Worm (Caenorhabditis elegans) whole organism, L1 larva: ENCODE measurements around the gene C13A2.10.

ENCODE experiments used
- C04F5.9 ChIP-seq: sonication (generic microtip); optimal IDR thresholded peaks from 2 replicates; lab custom pipeline; 2016; ENCODE audit warnings: missing genetic modification characterization, missing compliant biosample characterization
- aly-2 ChIP-seq: fragments of 150-350 bp; optimal IDR thresholded peaks from 2 replicates; lab custom pipeline; 2014; ENCODE audit warnings: missing biosample characterization, missing genetic modification characterization
- blmp-1 ChIP-seq: fragments of 150-350 bp; optimal IDR thresholded peaks from 2 replicates; lab custom pipeline; 2014; ENCODE audit warnings: missing biosample characterization, missing genetic modification characterization
- dpl-1 ChIP-seq, 3 experiments: fragments of 150-350 bp in 2 of 3; sonication (generic microtip) in 1 of 3; optimal IDR thresholded peaks; 2 replicates each; lab custom pipeline; 2014 to 2017; ENCODE audit warnings: missing biosample characterization in 3 of 3, missing genetic modification characterization in 3 of 3, missing genetic modification reagents in 3 of 3
- elt-3 ChIP-seq, 6 experiments: fragments of 150-350 bp in 1 of 6; sonication (generic microtip); optimal IDR thresholded peaks; 2 replicates each; lab custom pipeline; 2017 to 2018; ENCODE audit warnings: missing biosample characterization in 6 of 6, missing genetic modification characterization in 6 of 6, inconsistent platforms in 1 of 6
- ets-5 ChIP-seq: fragments of 200-800 bp; sonication (Bioruptor generic); IDR thresholded peaks from 2 replicates; pipeline ENCODE4 v1.3.6; 2022; ENCODE audit warnings: missing genetic modification characterization, missing compliant biosample characterization
- lin-14 ChIP-seq: fragments of 200-800 bp; sonication (Bioruptor generic); optimal IDR thresholded peaks from 2 replicates; lab custom pipeline; 2018; ENCODE audit warnings: mild to moderate bottlenecking, missing genetic modification characterization, moderate library complexity, missing compliant biosample characterization
- lir-3 ChIP-seq: sonication (generic microtip); optimal IDR thresholded peaks from 2 replicates; lab custom pipeline; 2016; ENCODE audit warnings: mild to moderate bottlenecking, missing genetic modification characterization, moderate library complexity, missing compliant biosample characterization; ENCODE audit not compliant: poor library complexity
- mdl-1 ChIP-seq, 2 experiments: fragments of 150-350 bp; optimal IDR thresholded peaks; 2 replicates each; lab custom pipeline; 2014 to 2017; ENCODE audit warnings: missing biosample characterization in 2 of 2, missing genetic modification characterization in 2 of 2, inconsistent platforms in 1 of 2
- nhr-77 ChIP-seq: fragments of 150-350 bp; optimal IDR thresholded peaks from 2 replicates; lab custom pipeline; 2014; ENCODE audit warnings: missing biosample characterization, missing genetic modification characterization
- tbx-2 ChIP-seq: sonication (generic microtip); optimal IDR thresholded peaks from 2 replicates; lab custom pipeline; 2016; ENCODE audit warnings: missing genetic modification characterization, missing compliant biosample characterization
- tlp-1 ChIP-seq: fragments of 150-350 bp; optimal IDR thresholded peaks from 2 replicates; lab custom pipeline; 2014; ENCODE audit warnings: missing biosample characterization, missing genetic modification characterization

DNA sequence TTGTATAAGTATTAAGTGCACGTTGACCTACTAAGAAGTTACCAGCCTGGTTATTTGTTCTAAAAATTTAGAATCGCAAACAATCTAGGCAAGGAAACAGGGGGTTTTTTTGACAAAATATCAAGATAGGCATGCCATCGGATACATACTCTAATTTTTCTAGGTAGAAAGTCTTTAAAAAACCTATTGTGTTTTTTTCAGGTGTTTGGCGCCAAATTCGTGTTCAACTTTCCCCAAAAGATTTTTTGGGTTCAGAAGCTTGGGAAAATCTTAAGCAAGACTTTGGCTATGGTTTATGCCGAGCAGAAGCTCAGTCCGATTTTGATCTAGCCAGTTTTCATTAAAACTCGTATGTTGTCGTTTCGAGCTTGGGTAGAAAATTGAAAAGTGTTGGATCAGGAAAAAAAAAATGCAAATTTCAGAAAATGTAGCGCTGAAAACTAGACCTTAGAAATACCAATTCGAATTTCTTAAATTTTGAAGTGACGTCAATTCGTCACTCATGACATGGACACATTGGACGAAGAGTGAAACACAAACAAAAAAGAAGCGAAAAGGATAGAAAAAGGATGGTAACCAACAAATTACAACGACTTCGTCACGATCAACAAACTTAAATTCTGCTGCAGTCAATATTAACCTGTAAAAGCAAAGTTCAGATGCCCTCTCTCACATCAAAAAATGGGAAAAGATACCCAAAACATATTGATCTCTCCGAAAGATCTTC is 26.5 kb downstream of the C13A2.10 start:
- TF ChIP-seq tlp-1 (tag; lab: Kevin White, UChicago) (no peak), aly-2 (tag; lab: Kevin White, UChicago) (no peak), nhr-77 (tag; lab: Kevin White, UChicago) (no peak), C04F5.9 (no peak), dpl-1 (GFP tag; optimal IDR thresholded peaks at IDR 0.05; lab: Kevin White, UChicago) (no peak), lin-14 (no peak), elt-3 (tag; optimal IDR thresholded peaks at IDR 0.05; lab: Kevin White, UChicago) (peak in 1 of 6 experiments; percentile 48), tbx-2 (tag; lab: Kevin White, UChicago) (no peak), lir-3 (tag; lab: Kevin White, UChicago) (no peak), mdl-1 (tag; optimal IDR thresholded peaks at IDR 0.05; lab: Kevin White, UChicago) (no peak), blmp-1 (no peak), ets-5 (no peak)
